Worm (Caenorhabditis elegans) whole organism, L4 larva: Measurements from ENCODE around the gene srv-11.

Experiments
- D1046.2 ChIP-seq: fragments of 200-800 bp; sonication (Bioruptor generic); IDR thresholded peaks from 2 replicates; pipeline ENCODE4 v1.3.6; 2022; ENCODE audit warnings: missing genetic modification characterization, missing compliant biosample characterization
- F37D6.2 ChIP-seq: sonication (generic microtip); optimal IDR thresholded peaks from 2 replicates; lab custom pipeline; 2016; ENCODE audit warnings: mild to moderate bottlenecking, missing genetic modification characterization, missing compliant biosample characterization
- F44E2.7 ChIP-seq: fragments of 200-800 bp; sonication (Bioruptor generic); IDR thresholded peaks from 2 replicates; pipeline ENCODE4 v2.1.2; 2022; ENCODE audit warnings: missing genetic modification characterization, missing compliant biosample characterization
- F49E8.2 ChIP-seq: sonication (generic microtip); optimal IDR thresholded peaks from 2 replicates; lab custom pipeline; 2016; ENCODE audit warnings: missing compliant biosample characterization, mild to moderate bottlenecking, missing genetic modification characterization, borderline replicate concordance
- T20F7.1 ChIP-seq: fragments of 200-800 bp; sonication (Bioruptor generic); optimal IDR thresholded peaks from 2 replicates; lab custom pipeline; 2018; ENCODE audit warnings: mild to moderate bottlenecking, missing genetic modification characterization, missing compliant biosample characterization
- ZK546.5 ChIP-seq, 2 experiments: sonication (generic microtip); optimal IDR thresholded peaks; 2 replicates each; lab custom pipeline; 2017; ENCODE audit warnings: missing biosample characterization in 2 of 2, missing genetic modification characterization in 2 of 2
- aha-1 ChIP-seq: fragments of 150-350 bp; peaks from one replicate; lab custom pipeline; 2014; ENCODE audit warnings: missing biosample characterization, missing genetic modification characterization
- aly-2 ChIP-seq: sonication (generic microtip); optimal IDR thresholded peaks from 2 replicates; lab custom pipeline; 2018; ENCODE audit warnings: missing biosample characterization, missing genetic modification characterization
- attf-4 ChIP-seq: sonication (generic microtip); optimal IDR thresholded peaks from 3 replicates; lab custom pipeline; 2017; ENCODE audit warnings: missing biosample characterization, missing genetic modification characterization
- ceh-20 ChIP-seq: fragments of 200-800 bp; sonication (Bioruptor generic); IDR thresholded peaks from 2 replicates; pipeline ENCODE4 v1.3.6; 2022; ENCODE audit warnings: missing genetic modification reagents, missing genetic modification characterization, missing compliant biosample characterization
- ceh-28 ChIP-seq: fragments of 150-350 bp; optimal IDR thresholded peaks from 2 replicates; lab custom pipeline; 2014; ENCODE audit warnings: missing biosample characterization, missing genetic modification reagents, missing genetic modification characterization
- ceh-82 ChIP-seq: sonication (generic microtip); optimal IDR thresholded peaks from 2 replicates; lab custom pipeline; 2017; ENCODE audit warnings: missing biosample characterization, missing genetic modification characterization
- daf-8 ChIP-seq: fragments of 200-800 bp; sonication (Bioruptor generic); IDR thresholded peaks from 2 replicates; pipeline ENCODE4 v1.3.6; 2022; ENCODE audit warnings: missing genetic modification characterization, missing compliant biosample characterization
- hlh-30 ChIP-seq: sonication (generic microtip); optimal IDR thresholded peaks from 2 replicates; lab custom pipeline; 2017; ENCODE audit warnings: antibody characterized with exemption, mild to moderate bottlenecking, missing genetic modification characterization, missing compliant biosample characterization; ENCODE audit not compliant: insufficient read depth
- lin-1 ChIP-seq: fragments of 200-800 bp; sonication (Bioruptor generic); IDR thresholded peaks from 2 replicates; pipeline ENCODE4 v1.3.6; 2022; ENCODE audit warnings: missing genetic modification reagents, missing genetic modification characterization, missing compliant biosample characterization
- lin-13 ChIP-seq: fragments of 150-350 bp; optimal IDR thresholded peaks from 2 replicates; lab custom pipeline; 2014; ENCODE audit warnings: missing biosample characterization, missing genetic modification reagents, missing genetic modification characterization
- lin-15B ChIP-seq: fragments of 150-350 bp; sonication (generic microtip); optimal IDR thresholded peaks from 3 replicates; lab custom pipeline; 2014; ENCODE audit warnings: missing biosample characterization, missing genetic modification characterization
- lin-29 ChIP-seq: fragments of 200-800 bp; sonication (Bioruptor generic); IDR thresholded peaks from 2 replicates; pipeline ENCODE4 v1.3.6; 2022; ENCODE audit warnings: missing genetic modification reagents, missing genetic modification characterization, missing compliant biosample characterization
- madf-5 ChIP-seq, 2 experiments: fragments of 200-800 bp; sonication (Bioruptor generic); IDR thresholded peaks; 2 replicates each; pipeline ENCODE4 v1.3.6; 2022; ENCODE audit warnings: missing compliant biosample characterization in 2 of 2, missing genetic modification characterization in 2 of 2
- madf-9 ChIP-seq: fragments of 200-800 bp; sonication (Bioruptor generic); conservative IDR thresholded peaks from 2 replicates; pipeline ENCODE4 v1.3.6; 2022; ENCODE audit warnings: missing genetic modification reagents, missing genetic modification characterization, missing compliant biosample characterization
- nhr-10 ChIP-seq: fragments of 150-350 bp; optimal IDR thresholded peaks from 2 replicates; lab custom pipeline; 2014; ENCODE audit warnings: missing biosample characterization, missing genetic modification characterization
- nhr-102 ChIP-seq: sonication (generic microtip); optimal IDR thresholded peaks from 2 replicates; lab custom pipeline; 2016; ENCODE audit warnings: mild to moderate bottlenecking, missing genetic modification characterization, moderate library complexity, missing compliant biosample characterization
- nhr-11 ChIP-seq: fragments of 150-350 bp; optimal IDR thresholded peaks from 2 replicates; lab custom pipeline; 2014; ENCODE audit warnings: missing biosample characterization, missing genetic modification characterization
- nhr-28 ChIP-seq: fragments of 150-350 bp; optimal IDR thresholded peaks from 2 replicates; lab custom pipeline; 2014; ENCODE audit warnings: missing biosample characterization, missing genetic modification characterization
- nhr-42 ChIP-seq: fragments of 200-800 bp; sonication (Bioruptor generic); IDR thresholded peaks from 2 replicates; pipeline ENCODE4 v1.3.6; 2022; ENCODE audit warnings: missing genetic modification characterization, missing compliant biosample characterization
- nhr-76 ChIP-seq: fragments of 150-350 bp; optimal IDR thresholded peaks from 2 replicates; lab custom pipeline; 2014; ENCODE audit warnings: missing biosample characterization, missing genetic modification characterization
- nhr-77 ChIP-seq: fragments of 150-350 bp; optimal IDR thresholded peaks from 2 replicates; lab custom pipeline; 2014; ENCODE audit warnings: missing biosample characterization, missing genetic modification characterization
- pqm-1 ChIP-seq: sonication (generic microtip); optimal IDR thresholded peaks from 2 replicates; lab custom pipeline; 2017; ENCODE audit warnings: missing biosample characterization, missing genetic modification characterization
- rbr-2 ChIP-seq: sonication (generic microtip); optimal IDR thresholded peaks from 2 replicates; lab custom pipeline; 2016; ENCODE audit warnings: missing genotype, missing genetic modification characterization, missing compliant biosample characterization
- snpc-1.2 ChIP-seq: fragments of 200-800 bp; sonication (Bioruptor generic); IDR thresholded peaks from 2 replicates; pipeline ENCODE4 v1.3.6; 2022; ENCODE audit warnings: missing genetic modification reagents, missing genetic modification characterization, missing compliant biosample characterization
- spr-1 ChIP-seq: sonication (generic microtip); optimal IDR thresholded peaks from 2 replicates; lab custom pipeline; 2016; ENCODE audit warnings: mild to moderate bottlenecking, missing genetic modification characterization, missing compliant biosample characterization
- spr-3 ChIP-seq: fragments of 200-800 bp; sonication (Bioruptor generic); optimal IDR thresholded peaks from 2 replicates; lab custom pipeline; 2018; ENCODE audit warnings: mild to moderate bottlenecking, missing genetic modification characterization, missing compliant biosample characterization
- tag-97 ChIP-seq: fragments of 200-800 bp; sonication (Bioruptor generic); IDR thresholded peaks from 2 replicates; pipeline ENCODE4 v1.3.6; 2022; ENCODE audit warnings: missing genetic modification characterization, missing compliant biosample characterization
- unc-39 ChIP-seq: sonication (generic microtip); optimal IDR thresholded peaks from 2 replicates; lab custom pipeline; 2017; ENCODE audit warnings: missing biosample characterization, missing genetic modification characterization
- unc-62 ChIP-seq, 3 experiments: fragments of 150-350 bp in 1 of 3; sonication (generic microtip); optimal IDR thresholded peaks in 2 of 3; peaks in 1 of 3; 1 replicate in 1 of 3; 2 replicates in 2 of 3; lab custom pipeline; 2014 to 2017; ENCODE audit warnings: missing biosample characterization in 3 of 3, missing genetic modification characterization in 3 of 3, missing genetic modification reagents in 3 of 3, missing genotype in 1 of 3
- zfp-2 ChIP-seq: sonication (generic microtip); optimal IDR thresholded peaks from 2 replicates; lab custom pipeline; 2016; ENCODE audit warnings: mild to moderate bottlenecking, missing genetic modification characterization, missing compliant biosample characterization
- ztf-7 ChIP-seq: fragments of 150-350 bp; optimal IDR thresholded peaks from 2 replicates; lab custom pipeline; 2014; ENCODE audit warnings: missing biosample characterization, missing genetic modification characterization

srv-11 gene

DNA sequence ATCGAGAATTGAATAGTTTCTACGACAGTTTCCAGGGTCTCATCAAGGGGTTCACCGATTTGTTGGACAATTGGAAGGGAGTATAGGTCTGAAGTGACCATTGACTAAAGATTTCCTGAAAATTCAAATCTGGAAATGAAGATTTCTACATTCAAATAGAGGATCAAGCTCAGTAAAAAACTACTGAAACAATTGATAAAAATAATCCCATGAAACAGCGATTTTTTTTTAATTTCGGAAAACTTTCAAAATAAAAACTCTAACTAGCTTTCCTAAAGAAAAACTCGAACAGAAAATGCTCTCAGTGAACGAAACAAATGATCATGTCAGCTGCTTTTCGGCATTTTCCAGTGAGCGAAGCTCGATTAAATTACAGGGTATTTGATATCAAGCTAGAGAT lies at the start of gene srv-11:
Gene srv-11 (minus strand): TSS at position 101 of the 400 bp plus-strand sequence.
- TF ChIP-seq D1046.2: no peak
- TF ChIP-seq nhr-102 (tag; lab: Kevin White, UChicago): no peak
- TF ChIP-seq ceh-28 (tag; lab: Kevin White, UChicago): no peak
- TF ChIP-seq aly-2 (tag; lab: Kevin White, UChicago): no peak
- no peak for TF ChIP-seq lin-1
- TF ChIP-seq lin-29 (GFP tag; lab: Robert Waterston, UW): no peak
- TF ChIP-seq ztf-7: no peak
- no peak for TF ChIP-seq tag-97 (GFP tag; lab: Robert Waterston, UW)
- no peak for TF ChIP-seq pqm-1 (tag; lab: Kevin White, UChicago)
- TF ChIP-seq, all 104 proteins: peak for 0

DNA sequence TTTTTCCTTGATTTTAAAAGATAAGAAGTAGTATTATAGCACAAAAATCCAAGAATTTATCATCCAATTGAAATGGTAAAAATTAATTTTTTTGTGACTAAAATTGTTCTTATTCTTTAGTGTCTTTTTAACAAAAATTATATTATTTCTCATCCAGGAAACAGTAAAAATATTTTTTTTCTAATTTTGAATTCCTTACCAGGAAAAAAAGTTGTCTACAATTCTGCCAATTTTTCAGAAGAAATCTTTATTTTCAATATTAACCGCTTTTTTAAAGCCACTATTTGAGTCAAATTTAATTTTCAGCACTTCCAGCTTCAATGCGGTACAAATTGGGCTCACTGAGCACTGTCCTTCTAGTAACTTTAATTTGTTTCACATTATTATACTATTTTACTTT lies 49.5 kb upstream of the srv-11 start, which contains the start of gene F38C2.4:
Gene F38C2.4 (plus strand): TSS at position 301 of the 400 bp plus-strand sequence.
- TF ChIP-seq D1046.2: no peak
- no peak for TF ChIP-seq rbr-2 (tag; lab: Kevin White, UChicago)
- TF ChIP-seq nhr-76 (tag; lab: Kevin White, UChicago): no peak
- no peak for TF ChIP-seq madf-9
- TF ChIP-seq ZK546.5 (tag; optimal IDR thresholded peaks at IDR 0.05; lab: Kevin White, UChicago): no peak
- TF ChIP-seq madf-5 (GFP tag; IDR thresholded peaks at IDR 0.05; lab: Robert Waterston, UW): no peak
- no peak for TF ChIP-seq nhr-42 (GFP tag; lab: Robert Waterston, UW)
- no peak for TF ChIP-seq aha-1
- no peak for TF ChIP-seq zfp-2
- TF ChIP-seq hlh-30 (tag; lab: Kevin White, UChicago): no peak
- TF ChIP-seq, all 104 proteins: peak for 0

- peak; percentile 96 for TF ChIP-seq snpc-1.2
Observed at ce11 chrIV:16260262-16260661, 38.8 kb upstream of the srv-11 start.

ce11 chrIV:16257330-16257729 lies 35.9 kb upstream of the srv-11 start, which contains the start of gene hlh-31:
Gene hlh-31, plus strand, starts transcription at chrIV:16257630.
- TF ChIP-seq tag-97 (GFP tag; lab: Robert Waterston, UW): no peak
- TF ChIP-seq spr-3 (GFP tag; lab: Kevin White, UChicago): no peak
- TF ChIP-seq daf-8 (GFP tag; lab: Robert Waterston, UW): no peak
- no peak for TF ChIP-seq lin-29 (GFP tag; lab: Robert Waterston, UW)
- TF ChIP-seq unc-39 (tag; lab: Kevin White, UChicago): no peak
- TF ChIP-seq spr-1: no peak
- no peak for TF ChIP-seq T20F7.1
- no peak for TF ChIP-seq ceh-82 (tag; lab: Kevin White, UChicago)
- TF ChIP-seq lin-15B (tag; lab: Kevin White, UChicago): no peak

DNA sequence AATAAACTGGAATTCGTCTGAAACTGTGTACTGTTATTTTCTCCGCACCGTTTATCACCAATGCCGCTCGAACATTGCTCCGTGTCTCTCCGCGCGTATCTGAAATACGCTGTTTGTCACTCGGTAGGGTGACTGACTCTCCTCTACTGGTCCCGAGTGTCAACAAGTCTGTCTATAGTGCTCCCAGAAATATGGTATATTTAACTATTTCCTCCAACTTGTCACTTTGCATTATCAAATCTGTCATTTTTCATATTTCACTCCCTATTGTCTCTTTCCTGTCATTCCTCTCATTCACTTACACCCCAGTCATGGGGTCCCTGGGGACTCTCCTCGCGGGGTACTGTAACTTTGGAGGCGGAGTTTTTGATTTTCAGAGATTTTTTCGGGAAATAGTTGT lies 33.0 kb upstream of the srv-11 start, which contains the start of gene hlh-17:
Gene hlh-17 (plus strand): TSS at position 301 of the 400 bp plus-strand sequence.
- TF ChIP-seq unc-62 (GFP tag; optimal IDR thresholded peaks at IDR 0.05 in 1 of 2; lab: Kevin White, UChicago) (peak in 1 of 2 experiments; percentile 57), unc-62 (tag; optimal IDR thresholded peaks at IDR 0.05; lab: Kevin White, UChicago) (no peak), lin-13 (GFP tag; lab: Kevin White, UChicago) (no peak)

ce11 chrIV:16247131-16247530 lies 25.7 kb upstream of the srv-11 start, which contains the start of gene F38C2.1:
Gene F38C2.1, plus strand, starts transcription at chrIV:16247431.
- TF ChIP-seq nhr-77 (tag; lab: Kevin White, UChicago): no peak
- no peak for TF ChIP-seq attf-4 (tag; lab: Kevin White, UChicago)
- no peak for TF ChIP-seq spr-1
- no peak for TF ChIP-seq nhr-28
- TF ChIP-seq nhr-11 (tag; lab: Kevin White, UChicago): no peak
- no peak for TF ChIP-seq F49E8.2
- no peak for TF ChIP-seq F37D6.2 (tag; lab: Kevin White, UChicago)
- TF ChIP-seq snpc-1.2: no peak
- TF ChIP-seq F44E2.7 (GFP tag; lab: Robert Waterston, UW): no peak
- no peak for TF ChIP-seq nhr-10 (tag; lab: Kevin White, UChicago)
- no peak for TF ChIP-seq ceh-82 (tag; lab: Kevin White, UChicago)
- TF ChIP-seq ceh-20 (GFP tag; lab: Robert Waterston, UW): no peak
